Worm (Caenorhabditis elegans): ENCODE measurements around the gene cah-3.

DNA sequence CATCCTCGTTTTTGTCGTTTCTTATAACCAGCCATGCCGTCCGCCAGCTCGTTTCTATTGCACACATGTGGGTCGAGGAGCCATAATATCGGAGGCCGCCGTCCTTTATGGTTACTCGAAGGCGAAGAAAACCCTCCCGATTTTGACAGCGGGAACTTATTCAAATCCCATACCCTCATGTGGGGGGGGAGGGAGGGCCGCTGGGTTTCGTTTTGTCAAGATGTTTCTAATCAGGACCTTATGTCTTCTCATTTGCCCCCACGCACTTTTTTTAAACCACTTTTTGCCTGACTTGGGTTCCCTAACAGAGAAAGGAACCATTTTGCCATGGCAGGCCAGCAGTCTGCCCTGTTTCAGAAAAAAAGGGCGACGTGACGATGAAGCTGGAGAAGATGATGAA is 45.2 kb downstream of the cah-3 start:
- TF ChIP-seq fkh-6 (tag; optimal IDR thresholded peaks at IDR 0.05) (no peak), elt-2 (tag; optimal IDR thresholded peaks at IDR 0.05) (no peak), tbx-7 (tag; optimal IDR thresholded peaks at IDR 0.05) (no peak), nhr-232 (tag; optimal IDR thresholded peaks at IDR 0.05) (no peak), nfya-1 (tag; optimal IDR thresholded peaks at IDR 0.05) (no peak)
